Worm (Caenorhabditis elegans) whole organism, young adult: ENCODE data around the gene cdh-9.

Source experiments
- C06A6.2 ChIP-seq: fragments of 200-800 bp; sonication (Bioruptor generic); conservative IDR thresholded peaks from 2 replicates; pipeline ENCODE4 v1.3.6; 2022; ENCODE audit warnings: missing genetic modification characterization, missing compliant biosample characterization
- D2030.7 ChIP-seq: fragments of 200-800 bp; sonication (Bioruptor generic); IDR thresholded peaks from 2 replicates; pipeline ENCODE4 v1.3.6; 2022; ENCODE audit warnings: missing genetic modification reagents, missing genetic modification characterization, missing compliant biosample characterization
- F22D6.2 ChIP-seq: sonication (generic microtip); optimal IDR thresholded peaks from 2 replicates; lab custom pipeline; 2016; ENCODE audit warnings: mild to moderate bottlenecking, missing genetic modification characterization, missing compliant biosample characterization
- F33H1.4 ChIP-seq: fragments of 200-800 bp; sonication (Bioruptor generic); IDR thresholded peaks from 2 replicates; pipeline ENCODE4 v1.3.6; 2022; ENCODE audit warnings: missing genetic modification reagents, missing genetic modification characterization, missing compliant biosample characterization
- F39B2.1 ChIP-seq: fragments of 200-800 bp; sonication (Bioruptor generic); IDR thresholded peaks from 2 replicates; pipeline ENCODE4 v1.3.6; 2022; ENCODE audit warnings: missing genetic modification reagents, missing genetic modification characterization, missing compliant biosample characterization
- F49E8.2 ChIP-seq: sonication (generic microtip); optimal IDR thresholded peaks from 3 replicates; lab custom pipeline; 2017; ENCODE audit warnings: missing genetic modification characterization, mild to moderate bottlenecking, missing compliant biosample characterization, antibody characterized with exemption, moderate library complexity; ENCODE audit not compliant: insufficient read depth
- F52B5.7 ChIP-seq: sonication (generic microtip); optimal IDR thresholded peaks from 2 replicates; lab custom pipeline; 2016; ENCODE audit warnings: mild to moderate bottlenecking, missing genetic modification characterization, missing compliant biosample characterization
- K12H6.12 ChIP-seq: fragments of 200-800 bp; sonication (Bioruptor generic); optimal IDR thresholded peaks from 2 replicates; lab custom pipeline; 2018; ENCODE audit warnings: mild to moderate bottlenecking, missing genetic modification characterization, missing compliant biosample characterization
- Y53F4B.3 ChIP-seq: fragments of 200-800 bp; sonication (Bioruptor generic); IDR thresholded peaks from 2 replicates; pipeline ENCODE4 v1.3.6; 2022; ENCODE audit warnings: missing genetic modification reagents, missing genetic modification characterization, missing compliant biosample characterization
- Y56A3A.18 ChIP-seq: fragments of 200-800 bp; sonication (Bioruptor generic); IDR thresholded peaks from 2 replicates; pipeline ENCODE4 v1.3.6; 2022; ENCODE audit warnings: missing genetic modification reagents, missing genetic modification characterization, missing compliant biosample characterization
- Y67H2A.10 ChIP-seq: fragments of 200-800 bp; sonication (Bioruptor generic); conservative IDR thresholded peaks from 2 replicates; pipeline ENCODE4 v1.3.6; 2022; ENCODE audit warnings: missing genetic modification reagents, missing genetic modification characterization, missing compliant biosample characterization
- akir-1 ChIP-seq: fragments of 200-800 bp; sonication (Bioruptor generic); optimal IDR thresholded peaks from 2 replicates; lab custom pipeline; 2018; ENCODE audit warnings: mild to moderate bottlenecking, missing genetic modification characterization, moderate library complexity, missing compliant biosample characterization
- ama-1 ChIP-seq, 3 experiments: fragments of 150-350 bp in 1 of 3; sonication (generic microtip) in 2 of 3; optimal IDR thresholded peaks; 2 replicates each; lab custom pipeline; 2014 to 2018; ENCODE audit warnings: missing biosample characterization in 2 of 3, missing genetic modification characterization in 2 of 3, missing genetic modification reagents in 2 of 3
- aptf-2 ChIP-seq: fragments of 200-800 bp; sonication (Bioruptor generic); conservative IDR thresholded peaks from 2 replicates; pipeline ENCODE4 v1.3.6; 2022; ENCODE audit warnings: missing genetic modification reagents, missing genetic modification characterization, missing compliant biosample characterization
- attf-3 ChIP-seq: fragments of 200-800 bp; sonication (Bioruptor generic); conservative IDR thresholded peaks from 2 replicates; pipeline ENCODE4 v1.3.6; 2022; ENCODE audit warnings: missing genetic modification reagents, missing genetic modification characterization, missing compliant biosample characterization
- attf-6 ChIP-seq: fragments of 200-800 bp; sonication (Bioruptor generic); IDR thresholded peaks from 2 replicates; pipeline ENCODE4 v1.3.6; 2022; ENCODE audit warnings: missing genetic modification reagents, missing genetic modification characterization, missing compliant biosample characterization
- bed-1 ChIP-seq: fragments of 200-800 bp; sonication (Bioruptor generic); IDR thresholded peaks from 2 replicates; pipeline ENCODE4 v1.3.6; 2022; ENCODE audit warnings: missing genetic modification reagents, missing genetic modification characterization, missing compliant biosample characterization
- dox-1 ChIP-seq: fragments of 200-800 bp; sonication (Bioruptor generic); IDR thresholded peaks from 2 replicates; pipeline ENCODE4 v1.3.6; 2022; ENCODE audit warnings: missing genetic modification reagents, missing genetic modification characterization, missing compliant biosample characterization
- efl-1 ChIP-seq: fragments of 150-350 bp; optimal IDR thresholded peaks from 2 replicates; lab custom pipeline; 2014; ENCODE audit warnings: missing biosample characterization, missing genetic modification reagents, missing genetic modification characterization
- egl-44 ChIP-seq: fragments of 200-800 bp; sonication (Bioruptor generic); IDR thresholded peaks from 2 replicates; pipeline ENCODE4 v1.3.6; 2022; ENCODE audit warnings: missing genetic modification reagents, missing genetic modification characterization, missing compliant biosample characterization
- gei-17 ChIP-seq: fragments of 200-800 bp; sonication (Bioruptor generic); optimal IDR thresholded peaks from 2 replicates; lab custom pipeline; 2018; ENCODE audit warnings: mild to moderate bottlenecking, missing genetic modification characterization, missing compliant biosample characterization
- hrde-1 ChIP-seq: sonication (generic microtip); optimal IDR thresholded peaks from 2 replicates; lab custom pipeline; 2016; ENCODE audit warnings: missing genetic modification characterization, mild to moderate bottlenecking, missing compliant biosample characterization, moderate library complexity, missing genotype, missing genetic modification reagents, borderline replicate concordance
- hsf-1 ChIP-seq: fragments of 200-800 bp; sonication (Bioruptor generic); IDR thresholded peaks from 2 replicates; pipeline ENCODE4 v1.3.6; 2022; ENCODE audit warnings: missing genetic modification reagents, missing genetic modification characterization, missing compliant biosample characterization
- lag-1 ChIP-seq: fragments of 200-800 bp; sonication (Bioruptor generic); IDR thresholded peaks from 2 replicates; pipeline ENCODE4 v1.3.6; 2022; ENCODE audit warnings: missing genetic modification reagents, missing genetic modification characterization, missing compliant biosample characterization
- lir-1 ChIP-seq: fragments of 200-800 bp; sonication (Bioruptor generic); conservative IDR thresholded peaks from 2 replicates; pipeline ENCODE4 v1.3.6; 2022; ENCODE audit warnings: missing genetic modification reagents, missing genetic modification characterization, missing compliant biosample characterization
- madf-10 ChIP-seq: sonication (generic microtip); optimal IDR thresholded peaks from 2 replicates; lab custom pipeline; 2016; ENCODE audit warnings: mild to moderate bottlenecking, missing genetic modification characterization, missing compliant biosample characterization
- mes-4 ChIP-seq: sonication (generic microtip); optimal IDR thresholded peaks from 2 replicates; lab custom pipeline; 2016; ENCODE audit warnings: missing genotype, missing genetic modification characterization, missing compliant biosample characterization
- mxl-1 ChIP-seq: sonication (generic microtip); optimal IDR thresholded peaks from 2 replicates; lab custom pipeline; 2016; ENCODE audit warnings: missing genetic modification characterization, missing compliant biosample characterization
- rpc-1 ChIP-seq, 2 experiments: fragments of 150-350 bp in 1 of 2; sonication (generic microtip) in 1 of 2; optimal IDR thresholded peaks; 2 replicates each; lab custom pipeline; 2014 to 2018; ENCODE audit warnings: missing biosample characterization in 1 of 2, missing genetic modification characterization in 1 of 2, missing genetic modification reagents in 1 of 2, missing genotype in 1 of 2
- snpc-1.1 ChIP-seq: sonication (generic microtip); optimal IDR thresholded peaks from 2 replicates; lab custom pipeline; 2017; ENCODE audit warnings: missing genetic modification characterization, mild to moderate bottlenecking, missing compliant biosample characterization, antibody characterized with exemption, moderate library complexity, missing genotype, missing genetic modification reagents; ENCODE audit not compliant: insufficient read depth
- snpc-1.3 ChIP-seq: sonication (generic microtip); optimal IDR thresholded peaks from 2 replicates; lab custom pipeline; 2017; ENCODE audit warnings: missing genetic modification characterization, mild to moderate bottlenecking, missing compliant biosample characterization, antibody characterized with exemption, moderate library complexity, missing genotype, missing genetic modification reagents; ENCODE audit not compliant: insufficient read depth
- snpc-3.4 ChIP-seq: sonication (generic microtip); optimal IDR thresholded peaks from 2 replicates; lab custom pipeline; 2017; ENCODE audit warnings: missing genetic modification characterization, mild to moderate bottlenecking, missing compliant biosample characterization, antibody characterized with exemption, moderate library complexity, missing genotype, missing genetic modification reagents
- snpc-4 ChIP-seq, 5 experiments: fragments of 150-350 bp in 1 of 5; sonication (generic microtip) in 4 of 5; optimal IDR thresholded peaks; 2 replicates each; lab custom pipeline; 2014 to 2018; ENCODE audit warnings: missing genetic modification characterization in 5 of 5, missing biosample characterization in 3 of 5, antibody characterized with exemption in 2 of 5, mild to moderate bottlenecking in 2 of 5, missing compliant biosample characterization in 2 of 5, missing genotype in 2 of 5, moderate library complexity in 2 of 5, missing genetic modification reagents in 1 of 5
- somi-1 ChIP-seq: fragments of 200-800 bp; sonication (Bioruptor generic); optimal IDR thresholded peaks from 2 replicates; lab custom pipeline; 2018; ENCODE audit warnings: mild to moderate bottlenecking, missing genetic modification characterization, missing compliant biosample characterization
- tbp1 ChIP-seq: fragments of 200-800 bp; sonication (Bioruptor generic); optimal IDR thresholded peaks from 2 replicates; lab custom pipeline; 2018; ENCODE audit warnings: mild to moderate bottlenecking, missing genetic modification characterization, missing compliant biosample characterization
- tlf-1 ChIP-seq: fragments of 200-800 bp; sonication (Bioruptor generic); optimal IDR thresholded peaks from 2 replicates; lab custom pipeline; 2018; ENCODE audit warnings: mild to moderate bottlenecking, missing genetic modification characterization, missing compliant biosample characterization
- xnd-1 ChIP-seq: sonication (generic microtip); optimal IDR thresholded peaks from 2 replicates; lab custom pipeline; 2016; ENCODE audit warnings: missing genotype, missing genetic modification reagents, missing genetic modification characterization, missing compliant biosample characterization
- zfh-2 ChIP-seq: fragments of 200-800 bp; sonication (Bioruptor generic); conservative IDR thresholded peaks from 2 replicates; pipeline ENCODE4 v1.3.6; 2022; ENCODE audit warnings: missing genetic modification reagents, missing genetic modification characterization, missing compliant biosample characterization
- zim-3 ChIP-seq: sonication (generic microtip); optimal IDR thresholded peaks from 2 replicates; lab custom pipeline; 2017; ENCODE audit warnings: mild to moderate bottlenecking, missing genetic modification characterization, moderate library complexity, missing compliant biosample characterization
- ztf-25 ChIP-seq: fragments of 200-800 bp; sonication (Bioruptor generic); IDR thresholded peaks from 2 replicates; pipeline ENCODE4 v1.3.6; 2022; ENCODE audit warnings: missing genetic modification reagents, missing genetic modification characterization, missing compliant biosample characterization
- ztf-3 ChIP-seq: fragments of 200-800 bp; sonication (Bioruptor generic); optimal IDR thresholded peaks from 2 replicates; lab custom pipeline; 2018; ENCODE audit warnings: mild to moderate bottlenecking, missing genetic modification characterization, missing compliant biosample characterization

Gene cdh-9

DNA sequence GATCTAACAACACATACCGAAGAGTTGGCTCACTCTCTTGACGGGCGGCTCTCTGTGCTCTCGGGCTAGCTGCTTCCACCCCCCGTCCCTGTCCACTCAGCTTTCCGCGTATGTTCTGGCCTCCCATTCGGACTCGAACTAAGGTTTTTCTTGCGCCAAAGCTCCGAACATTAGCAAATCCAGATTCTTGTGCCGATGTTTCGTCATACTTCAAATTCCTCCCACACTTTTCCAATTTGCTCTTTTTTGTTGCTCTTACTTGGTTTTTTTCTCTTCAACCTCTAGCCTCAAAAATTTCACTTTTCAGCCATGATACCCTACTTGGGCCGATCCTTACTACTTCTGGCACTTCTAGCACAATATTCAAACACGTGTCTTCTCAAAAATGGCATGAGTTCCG, at the start of gene cdh-9:
Gene cdh-9 (plus strand): TSS at position 301 of the 400 bp plus-strand sequence.
- TF ChIP-seq snpc-1.1 (tag; lab: Kevin White, UChicago) (no peak), K12H6.12 (tag; lab: Kevin White, UChicago) (no peak), Y67H2A.10 (GFP tag; lab: Robert Waterston, UW) (no peak), xnd-1 (tag; lab: Kevin White, UChicago) (no peak), Y56A3A.18 (GFP tag; lab: Robert Waterston, UW) (no peak)

DNA sequence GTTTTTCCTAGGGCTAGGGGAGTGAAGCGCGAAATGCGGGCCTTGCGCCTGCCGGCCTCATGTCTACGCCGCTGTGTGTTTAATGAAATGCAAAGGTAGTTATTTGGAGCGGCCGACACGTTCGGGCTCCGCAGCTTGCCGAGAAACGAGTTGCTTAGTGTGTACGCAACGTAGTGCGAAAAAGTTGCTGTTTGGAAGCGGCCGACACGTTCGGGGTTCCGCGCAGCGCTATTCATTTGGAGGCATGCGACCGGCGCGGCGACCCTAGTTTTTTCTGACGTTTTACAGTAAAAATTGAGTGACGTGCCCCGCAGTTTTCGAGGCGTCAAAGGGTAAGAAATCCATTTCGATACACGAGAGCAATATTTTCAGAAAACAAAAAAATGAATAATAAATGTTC, 49.4 kb upstream of the cdh-9 start:
- no peak for TF ChIP-seq madf-10 (tag; lab: Kevin White, UChicago)
- no peak for TF ChIP-seq F22D6.2 (tag; lab: Kevin White, UChicago)
- no peak for TF ChIP-seq lag-1
- no peak for TF ChIP-seq snpc-4 (GFP tag; optimal IDR thresholded peaks at IDR 0.05; lab: Kevin White, UChicago)
- peak in 2 of 4 experiments; percentile 81 to 83 for TF ChIP-seq snpc-4 (tag; optimal IDR thresholded peaks at IDR 0.05; lab: Kevin White, UChicago)
- no peak for TF ChIP-seq lir-1 (GFP tag; lab: Robert Waterston, UW)
- TF ChIP-seq ztf-25 (GFP tag; lab: Robert Waterston, UW): no peak
- no peak for TF ChIP-seq somi-1 (GFP tag; lab: Kevin White, UChicago)
- TF ChIP-seq Y67H2A.10 (GFP tag; lab: Robert Waterston, UW): no peak
- no peak for TF ChIP-seq gei-17 (GFP tag; lab: Kevin White, UChicago)
- TF ChIP-seq zfh-2 (GFP tag; lab: Robert Waterston, UW): peak; percentile 57
- 0 out of 2 replicates have a peak, but pooled peaks have one; percentile 18 for TF ChIP-seq dox-1 (GFP tag; lab: Robert Waterston, UW)
- TF ChIP-seq attf-6 (GFP tag; lab: Robert Waterston, UW): no peak
- TF ChIP-seq mes-4 (tag; lab: Kevin White, UChicago): no peak
- TF ChIP-seq snpc-1.1 (tag; lab: Kevin White, UChicago): peak; percentile 0
- no peak for TF ChIP-seq egl-44 (GFP tag; lab: Robert Waterston, UW)

DNA sequence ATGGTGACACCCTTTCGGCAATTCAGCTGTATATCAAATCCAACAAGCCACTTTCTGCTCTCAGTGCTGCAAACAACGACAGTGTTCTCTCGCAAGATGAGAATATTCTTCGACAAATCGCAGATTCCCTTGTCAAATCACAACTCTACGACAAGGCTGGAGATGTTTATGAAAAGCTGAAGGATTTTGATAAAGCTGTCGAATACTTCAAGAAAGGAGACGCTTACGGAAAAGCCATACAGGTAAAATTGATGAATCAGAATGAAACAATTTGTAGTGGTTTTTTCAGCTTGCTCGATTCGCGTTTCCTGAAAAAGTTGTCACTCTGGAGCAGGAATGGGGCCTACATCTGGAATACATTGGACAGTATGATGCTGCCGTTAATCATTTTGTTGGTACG, 48.9 kb upstream of the cdh-9 start:
- TF ChIP-seq F39B2.1 (GFP tag; lab: Robert Waterston, UW) (no peak), K12H6.12 (tag; lab: Kevin White, UChicago) (no peak), hsf-1 (GFP tag; lab: Robert Waterston, UW) (no peak), F33H1.4 (GFP tag; lab: Robert Waterston, UW) (no peak), F49E8.2 (tag; lab: Kevin White, UChicago) (no peak), attf-3 (GFP tag; lab: Robert Waterston, UW) (no peak), tbp1 (GFP tag; lab: Kevin White, UChicago) (no peak), zim-3 (tag; lab: Kevin White, UChicago) (no peak), C06A6.2 (no peak), snpc-3.4 (tag; lab: Kevin White, UChicago) (no peak), gei-17 (GFP tag; lab: Kevin White, UChicago) (no peak), mxl-1 (tag; lab: Kevin White, UChicago) (no peak), egl-44 (GFP tag; lab: Robert Waterston, UW) (no peak), tlf-1 (GFP tag; lab: Kevin White, UChicago) (no peak), Y53F4B.3 (no peak), aptf-2 (GFP tag; lab: Robert Waterston, UW) (no peak)

DNA sequence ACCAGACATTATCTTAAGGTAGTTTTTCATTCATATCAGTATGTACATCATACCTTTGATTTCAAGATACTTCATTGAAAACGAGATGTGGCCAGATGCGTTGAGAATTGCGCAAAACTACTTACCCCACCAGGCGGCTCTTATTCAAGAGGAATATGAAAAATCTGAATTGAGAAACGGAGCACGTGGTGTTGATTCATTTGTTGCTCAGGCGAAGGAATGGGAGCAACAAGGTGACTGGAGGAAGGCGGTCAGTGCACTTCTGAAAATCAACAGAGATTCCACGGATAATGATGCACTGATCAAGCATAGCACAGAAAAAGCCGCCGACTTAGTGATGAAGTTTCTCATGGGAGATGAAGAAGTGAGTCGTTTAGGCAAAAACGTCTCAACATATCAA, 46.7 kb upstream of the cdh-9 start:
- TF ChIP-seq snpc-4 (GFP tag; optimal IDR thresholded peaks at IDR 0.05; lab: Kevin White, UChicago) (no peak), snpc-4 (tag; optimal IDR thresholded peaks at IDR 0.05; lab: Kevin White, UChicago) (no peak), snpc-3.4 (tag; lab: Kevin White, UChicago) (no peak), hrde-1 (no peak), bed-1 (GFP tag; lab: Robert Waterston, UW) (no peak), rpc-1 (optimal IDR thresholded peaks at IDR 0.05; lab: Kevin White, UChicago) (no peak), rpc-1 (tag; optimal IDR thresholded peaks at IDR 0.05; lab: Kevin White, UChicago) (no peak), F52B5.7 (no peak), snpc-1.3 (tag; lab: Kevin White, UChicago) (no peak), efl-1 (no peak), ztf-3 (GFP tag; lab: Kevin White, UChicago) (no peak), D2030.7 (no peak), egl-44 (GFP tag; lab: Robert Waterston, UW) (no peak), akir-1 (GFP tag; lab: Kevin White, UChicago) (no peak), ama-1 (optimal IDR thresholded peaks at IDR 0.05; lab: Kevin White, UChicago) (no peak), ama-1 (GFP tag; optimal IDR thresholded peaks at IDR 0.05; lab: Kevin White, UChicago) (no peak)
